Worm (Caenorhabditis elegans) whole organism, L4 larva: ENCODE data around the gene cec-4.

ENCODE experiments used
- ceh-20 ChIP-seq: fragments of 200-800 bp; sonication (Bioruptor generic); IDR thresholded peaks from 2 replicates; pipeline ENCODE4 v1.3.6; 2022; ENCODE audit warnings: missing genetic modification reagents, missing genetic modification characterization, missing compliant biosample characterization
- ces-1 ChIP-seq: fragments of 150-350 bp; sonication (generic microtip); optimal IDR thresholded peaks from 4 replicates; lab custom pipeline; 2014; ENCODE audit warnings: missing biosample characterization, missing genetic modification reagents, missing genetic modification characterization
- daf-12 ChIP-seq: fragments of 150-350 bp; optimal IDR thresholded peaks from 2 replicates; lab custom pipeline; 2014; ENCODE audit warnings: missing biosample characterization, missing genetic modification reagents, missing genetic modification characterization
- dmd-9 ChIP-seq: fragments of 200-800 bp; sonication (Bioruptor generic); IDR thresholded peaks from 2 replicates; pipeline ENCODE4 v1.3.6; 2022; ENCODE audit warnings: missing genetic modification reagents, missing genetic modification characterization, missing compliant biosample characterization
- lin-29 ChIP-seq: fragments of 200-800 bp; sonication (Bioruptor generic); IDR thresholded peaks from 2 replicates; pipeline ENCODE4 v1.3.6; 2022; ENCODE audit warnings: missing genetic modification reagents, missing genetic modification characterization, missing compliant biosample characterization
- nhr-237 ChIP-seq: sonication (generic microtip); optimal IDR thresholded peaks from 2 replicates; lab custom pipeline; 2017; ENCODE audit warnings: missing biosample characterization, missing genetic modification characterization
- saeg-2 ChIP-seq: fragments of 200-800 bp; sonication (Bioruptor generic); IDR thresholded peaks from 2 replicates; pipeline ENCODE4 v1.3.6; 2022; ENCODE audit warnings: missing genetic modification reagents, missing genetic modification characterization, missing compliant biosample characterization
- spr-3 ChIP-seq: fragments of 200-800 bp; sonication (Bioruptor generic); optimal IDR thresholded peaks from 2 replicates; lab custom pipeline; 2018; ENCODE audit warnings: mild to moderate bottlenecking, missing genetic modification characterization, missing compliant biosample characterization
- unc-62 ChIP-seq, 3 experiments: fragments of 150-350 bp in 1 of 3; sonication (generic microtip); optimal IDR thresholded peaks in 2 of 3; peaks in 1 of 3; 1 replicate in 1 of 3; 2 replicates in 2 of 3; lab custom pipeline; 2014 to 2017; ENCODE audit warnings: missing biosample characterization in 3 of 3, missing genetic modification characterization in 3 of 3, missing genetic modification reagents in 3 of 3, missing genotype in 1 of 3
- vab-7 ChIP-seq: fragments of 200-800 bp; sonication (Bioruptor generic); IDR thresholded peaks from 2 replicates; pipeline ENCODE4 v1.3.6; 2022; ENCODE audit warnings: missing genetic modification reagents, missing genetic modification characterization, missing compliant biosample characterization

ce11 chrIV:7611396-7611795, 35.9 kb downstream of the cec-4 start:
- TF ChIP-seq unc-62 (GFP tag; optimal IDR thresholded peaks at IDR 0.05 in 1 of 2; lab: Kevin White, UChicago) (peak in 1 of 2 experiments; percentile 75), unc-62 (tag; optimal IDR thresholded peaks at IDR 0.05; lab: Kevin White, UChicago) (no peak), spr-3 (GFP tag; lab: Kevin White, UChicago) (no peak), ces-1 (GFP tag; lab: Kevin White, UChicago) (no peak), dmd-9 (no peak), nhr-237 (tag; lab: Kevin White, UChicago) (no peak), saeg-2 (no peak), ceh-20 (GFP tag; lab: Robert Waterston, UW) (no peak), daf-12 (tag; lab: Kevin White, UChicago) (no peak), vab-7 (GFP tag; lab: Robert Waterston, UW) (no peak), lin-29 (GFP tag; lab: Robert Waterston, UW) (no peak)
